Worm (Caenorhabditis elegans): ENCODE results near the gene W02D7.11.

W02D7.11 gene

DNA sequence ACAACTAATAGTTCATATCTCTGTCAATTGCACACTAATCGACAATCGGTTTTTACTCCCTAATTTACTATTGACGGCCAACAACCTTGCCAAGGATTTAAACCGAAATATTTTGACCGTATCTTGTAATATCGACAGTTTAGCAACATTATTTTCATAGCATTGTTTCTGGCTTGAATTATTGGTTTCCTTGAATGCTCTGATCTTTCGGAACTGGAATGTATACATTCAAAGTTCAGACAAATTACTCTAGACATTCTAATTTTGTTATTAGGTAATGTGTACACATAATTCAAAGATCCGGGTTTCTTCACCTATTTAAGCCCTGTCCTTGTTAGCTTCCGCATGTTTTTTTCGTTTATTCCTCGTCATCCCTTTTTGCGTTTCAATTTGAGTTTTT lies 40.4 kb downstream of the W02D7.11 start, which contains the start of gene C16D9.9:
Gene C16D9.9, plus strand, starts transcription at position 301 of the 400 bp plus-strand sequence.
- TF ChIP-seq T22C8.4 (GFP tag; IDR thresholded peaks at IDR 0.05) (no peak), med-1 (GFP tag; optimal IDR thresholded peaks at IDR 0.05; ENCODE audit: insufficient read depth) (no peak), tab-1 (GFP tag; IDR thresholded peaks at IDR 0.05) (no peak), ref-1 (GFP tag; conservative IDR thresholded peaks at IDR 0.05) (no peak), cog-1 (tag; optimal IDR thresholded peaks at IDR 0.05) (no peak), ztf-29 (GFP tag; IDR thresholded peaks at IDR 0.05) (no peak)

DNA sequence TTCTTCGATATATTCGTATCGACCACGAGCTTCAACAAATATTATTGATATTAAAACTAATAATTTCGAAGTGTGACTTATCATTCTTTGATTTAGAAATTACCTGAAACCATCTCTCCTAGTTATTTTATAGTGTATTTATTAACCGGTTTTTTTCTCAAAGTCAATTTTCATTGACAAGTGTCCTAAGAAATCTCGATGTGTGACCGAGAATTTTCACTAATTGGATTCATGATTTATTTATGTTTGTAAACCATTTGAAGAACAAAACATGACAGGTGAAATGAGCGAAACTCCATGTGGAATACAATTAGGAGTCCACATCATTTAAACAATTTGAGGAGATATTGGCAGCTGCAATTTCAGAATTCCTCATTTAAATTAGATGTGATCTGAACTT lies 40.8 kb downstream of the W02D7.11 start, which contains the start of gene C16D9.8:
Gene C16D9.8, minus strand, starts transcription at position 101 of the 400 bp plus-strand sequence.
- no peak for TF ChIP-seq klf-2 (GFP tag; conservative IDR thresholded peaks at IDR 0.05)
- no peak for TF ChIP-seq ztf-23 (GFP tag; IDR thresholded peaks at IDR 0.05)
- no peak for TF ChIP-seq tab-1 (GFP tag; IDR thresholded peaks at IDR 0.05)
- TF ChIP-seq T22C8.4 (GFP tag; IDR thresholded peaks at IDR 0.05) = no peak
- no peak for TF ChIP-seq cog-1 (tag; optimal IDR thresholded peaks at IDR 0.05)
- no peak for TF ChIP-seq ztf-29 (GFP tag; IDR thresholded peaks at IDR 0.05)
- TF ChIP-seq med-1 (GFP tag; optimal IDR thresholded peaks at IDR 0.05; ENCODE audit: insufficient read depth) = no peak
- TF ChIP-seq ref-1 (GFP tag; conservative IDR thresholded peaks at IDR 0.05) = no peak
- TF ChIP-seq flt-1 (GFP tag; IDR thresholded peaks at IDR 0.05) = no peak

DNA sequence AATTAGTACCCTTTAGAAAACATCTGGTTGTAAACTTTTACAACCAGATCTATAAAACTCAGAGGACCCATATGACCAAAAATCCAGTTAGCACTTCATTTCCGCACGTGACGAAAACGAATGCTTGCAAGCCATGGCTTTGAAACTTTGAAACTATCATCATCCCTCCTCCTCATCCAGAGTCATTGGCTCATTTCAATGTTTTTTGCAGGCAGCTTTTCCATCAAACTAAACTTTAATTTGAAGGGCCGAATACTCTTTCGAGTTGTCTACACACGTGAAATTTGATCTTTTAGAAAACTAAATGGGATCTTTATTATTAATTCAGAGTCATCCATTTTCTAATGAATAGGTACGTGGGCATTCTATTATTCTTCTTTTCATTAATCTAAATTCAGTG lies 42.1 kb downstream of the W02D7.11 start:
- no peak for TF ChIP-seq flt-1 (GFP tag; IDR thresholded peaks at IDR 0.05)
- TF ChIP-seq ztf-23 (GFP tag; IDR thresholded peaks at IDR 0.05) = no peak
- TF ChIP-seq med-1 (GFP tag; optimal IDR thresholded peaks at IDR 0.05; ENCODE audit: insufficient read depth) = no peak
- TF ChIP-seq cog-1 (tag; optimal IDR thresholded peaks at IDR 0.05) = no peak
- no peak for TF ChIP-seq tab-1 (GFP tag; IDR thresholded peaks at IDR 0.05)
- TF ChIP-seq T22C8.4 (GFP tag; IDR thresholded peaks at IDR 0.05) = no peak
- no peak for TF ChIP-seq ref-1 (GFP tag; conservative IDR thresholded peaks at IDR 0.05)
- TF ChIP-seq ztf-29 (GFP tag; IDR thresholded peaks at IDR 0.05) = no peak
- no peak for TF ChIP-seq klf-2 (GFP tag; conservative IDR thresholded peaks at IDR 0.05)

DNA sequence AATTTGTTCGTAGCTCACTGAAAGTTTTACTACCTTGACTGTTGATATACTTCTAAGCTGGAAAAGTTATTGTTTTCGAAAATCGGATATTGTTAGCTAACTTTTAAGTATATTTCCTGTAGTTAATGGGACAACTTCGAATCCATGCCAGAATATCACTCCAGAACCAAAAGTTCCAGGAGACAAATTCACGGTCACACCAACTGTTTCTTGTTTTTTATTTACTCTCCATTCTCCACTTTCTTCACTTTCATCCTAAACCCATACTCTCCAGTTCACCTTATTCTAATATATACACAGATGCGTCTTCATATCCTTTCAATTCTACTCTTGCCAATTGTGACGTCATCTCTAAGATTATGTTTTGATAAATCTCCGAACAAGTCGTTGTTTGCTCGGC lies 45.3 kb downstream of the W02D7.11 start, which contains the start of gene C16D9.1:
Gene C16D9.1, plus strand, starts transcription at position 301 of the 400 bp plus-strand sequence.
- TF ChIP-seq med-1 (GFP tag; optimal IDR thresholded peaks at IDR 0.05; ENCODE audit: insufficient read depth) (no peak), tab-1 (GFP tag; IDR thresholded peaks at IDR 0.05) (no peak), T22C8.4 (GFP tag; IDR thresholded peaks at IDR 0.05) (no peak), flt-1 (GFP tag; IDR thresholded peaks at IDR 0.05) (no peak)

DNA sequence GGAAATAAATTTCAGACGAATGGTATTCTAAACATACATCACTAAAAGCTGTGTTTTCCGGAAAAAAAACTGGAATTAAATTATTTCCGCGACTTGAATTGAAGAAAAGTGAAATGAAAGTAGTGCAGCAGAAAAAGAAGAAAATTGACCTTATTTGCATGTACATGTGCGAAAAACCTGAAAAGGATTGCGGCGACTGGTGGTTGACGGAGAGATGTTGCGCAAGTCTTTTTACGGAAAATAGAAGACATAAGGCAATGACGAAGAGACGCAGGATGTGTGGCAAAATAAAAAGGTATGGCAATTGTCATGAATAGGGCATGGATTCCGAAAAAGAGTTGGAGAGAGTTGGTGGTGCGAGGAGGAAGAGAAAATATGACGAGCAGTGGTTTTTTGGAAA lies 49.3 kb downstream of the W02D7.11 start:
- TF ChIP-seq T22C8.4 (GFP tag; IDR thresholded peaks at IDR 0.05) (no peak), ref-1 (GFP tag; conservative IDR thresholded peaks at IDR 0.05) (no peak), med-1 (GFP tag; optimal IDR thresholded peaks at IDR 0.05; ENCODE audit: insufficient read depth) (no peak), klf-2 (GFP tag; conservative IDR thresholded peaks at IDR 0.05) (no peak), flt-1 (GFP tag; IDR thresholded peaks at IDR 0.05) (no peak), ztf-23 (GFP tag; IDR thresholded peaks at IDR 0.05) (no peak)

DNA sequence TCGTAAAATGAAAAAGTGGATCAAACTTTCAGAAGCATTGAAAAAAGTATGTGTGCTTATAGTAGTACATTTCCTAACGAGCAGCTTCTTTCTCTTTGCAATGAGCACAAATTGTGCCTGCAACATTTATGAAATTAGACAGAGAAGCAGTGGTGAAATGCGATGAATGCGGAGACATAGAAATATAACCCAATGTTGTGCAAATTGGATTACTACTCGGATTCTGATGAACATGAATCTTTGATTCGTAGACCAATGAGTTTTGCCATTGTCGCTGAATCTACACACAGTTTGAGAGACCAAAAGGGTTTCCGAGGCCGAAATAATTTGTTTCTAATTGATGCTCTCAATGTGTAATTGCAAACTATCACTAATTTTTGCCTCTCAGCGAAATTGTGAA lies 50.4 kb downstream of the W02D7.11 start:
- TF ChIP-seq ref-1 (GFP tag; conservative IDR thresholded peaks at IDR 0.05) (no peak), ztf-23 (GFP tag; IDR thresholded peaks at IDR 0.05) (no peak), klf-2 (GFP tag; conservative IDR thresholded peaks at IDR 0.05) (no peak), med-1 (GFP tag; optimal IDR thresholded peaks at IDR 0.05; ENCODE audit: insufficient read depth) (no peak), ztf-29 (GFP tag; IDR thresholded peaks at IDR 0.05) (no peak), cog-1 (tag; optimal IDR thresholded peaks at IDR 0.05) (no peak), T22C8.4 (GFP tag; IDR thresholded peaks at IDR 0.05) (no peak), tab-1 (GFP tag; IDR thresholded peaks at IDR 0.05) (no peak), flt-1 (GFP tag; IDR thresholded peaks at IDR 0.05) (no peak)

All from whole organism, midembryonic.